Worm (Caenorhabditis elegans) whole organism, mixed stage, embryonic: ENCODE results near the gene B0252.11.

Experiments used
- M03D4.4 ChIP-seq: sonication (generic microtip); optimal IDR thresholded peaks from 2 replicates; lab custom pipeline; 2017; ENCODE audit warnings: mild to moderate bottlenecking, missing genetic modification characterization, missing compliant biosample characterization
- bed-3 ChIP-seq: fragments of 200-800 bp; sonication (Bioruptor generic); optimal IDR thresholded peaks from 3 replicates; lab custom pipeline; 2018; ENCODE audit warnings: mild to moderate bottlenecking, missing genetic modification characterization, moderate library complexity, missing compliant biosample characterization
- blmp-1 ChIP-seq: fragments of 150-350 bp; optimal IDR thresholded peaks from 2 replicates; lab custom pipeline; 2014; ENCODE audit warnings: missing biosample characterization, missing genetic modification characterization
- ceh-39 ChIP-seq: fragments of 150-350 bp; optimal IDR thresholded peaks from 2 replicates; lab custom pipeline; 2014; ENCODE audit warnings: missing biosample characterization, missing genetic modification characterization
- ceh-43 ChIP-seq: fragments of 200-800 bp; sonication (Bioruptor generic); optimal IDR thresholded peaks from 2 replicates; lab custom pipeline; 2018; ENCODE audit warnings: mild to moderate bottlenecking, missing genetic modification characterization, moderate library complexity, missing compliant biosample characterization
- ceh-83 ChIP-seq: fragments of 200-800 bp; sonication (Bioruptor generic); optimal IDR thresholded peaks from 2 replicates; lab custom pipeline; 2018; ENCODE audit warnings: mild to moderate bottlenecking, missing genetic modification characterization, missing compliant biosample characterization
- ces-1 ChIP-seq: fragments of 150-350 bp; optimal IDR thresholded peaks from 2 replicates; lab custom pipeline; 2014; ENCODE audit warnings: missing biosample characterization, missing genetic modification reagents, missing genetic modification characterization
- cnd-1 ChIP-seq: fragments of 200-800 bp; sonication (Bioruptor generic); optimal IDR thresholded peaks from 2 replicates; lab custom pipeline; 2018; ENCODE audit warnings: mild to moderate bottlenecking, missing genetic modification characterization, missing compliant biosample characterization
- drap-1 ChIP-seq: fragments of 200-800 bp; sonication (Bioruptor generic); optimal IDR thresholded peaks from 3 replicates; lab custom pipeline; 2018; ENCODE audit warnings: mild to moderate bottlenecking, missing genetic modification characterization, missing compliant biosample characterization
- elt-1 ChIP-seq: sonication (generic microtip); optimal IDR thresholded peaks from 2 replicates; lab custom pipeline; 2017; ENCODE audit warnings: missing genetic modification characterization, mild to moderate bottlenecking, missing compliant biosample characterization, antibody characterized with exemption, moderate library complexity, borderline replicate concordance; ENCODE audit not compliant: insufficient read depth
- elt-3 ChIP-seq: fragments of 150-350 bp; optimal IDR thresholded peaks from 2 replicates; lab custom pipeline; 2014; ENCODE audit warnings: missing biosample characterization, missing genetic modification characterization
- flh-1 ChIP-seq: fragments of 200-800 bp; sonication (Bioruptor generic); optimal IDR thresholded peaks from 2 replicates; lab custom pipeline; 2018; ENCODE audit warnings: mild to moderate bottlenecking, missing genetic modification characterization, moderate library complexity, missing compliant biosample characterization
- ham-2 ChIP-seq: fragments of 200-800 bp; sonication (Bioruptor generic); optimal IDR thresholded peaks from 2 replicates; lab custom pipeline; 2018; ENCODE audit warnings: mild to moderate bottlenecking, missing genetic modification characterization, missing compliant biosample characterization
- hlh-1 ChIP-seq: fragments of 150-350 bp; optimal IDR thresholded peaks from 2 replicates; lab custom pipeline; 2014; ENCODE audit warnings: missing biosample characterization, missing genetic modification reagents, missing genetic modification characterization
- lin-13 ChIP-seq: fragments of 150-350 bp; optimal IDR thresholded peaks from 2 replicates; lab custom pipeline; 2014; ENCODE audit warnings: missing biosample characterization, missing genetic modification characterization
- lin-32 ChIP-seq: fragments of 200-800 bp; sonication (Bioruptor generic); optimal IDR thresholded peaks from 2 replicates; lab custom pipeline; 2018; ENCODE audit warnings: mild to moderate bottlenecking, missing genetic modification characterization, missing compliant biosample characterization
- lsy-2 ChIP-seq: fragments of 150-350 bp; optimal IDR thresholded peaks from 2 replicates; lab custom pipeline; 2014; ENCODE audit warnings: missing biosample characterization, missing genetic modification characterization
- mab-5 ChIP-seq: fragments of 150-350 bp; optimal IDR thresholded peaks from 2 replicates; lab custom pipeline; 2014; ENCODE audit warnings: missing biosample characterization, missing genetic modification characterization
- mep-1 ChIP-seq: fragments of 150-350 bp; optimal IDR thresholded peaks from 2 replicates; lab custom pipeline; 2017; ENCODE audit warnings: missing biosample characterization, missing genetic modification reagents, missing genetic modification characterization, inconsistent platforms
- mls-2 ChIP-seq: sonication (generic microtip); optimal IDR thresholded peaks from 2 replicates; lab custom pipeline; 2016; ENCODE audit warnings: mild to moderate bottlenecking, missing genetic modification characterization, moderate library complexity, missing compliant biosample characterization
- nhr-12 ChIP-seq: fragments of 150-350 bp; optimal IDR thresholded peaks from 2 replicates; lab custom pipeline; 2014; ENCODE audit warnings: missing biosample characterization, missing genetic modification characterization
- nhr-2 ChIP-seq: fragments of 150-350 bp; optimal IDR thresholded peaks from 2 replicates; lab custom pipeline; 2014; ENCODE audit warnings: missing biosample characterization, missing genetic modification characterization
- nhr-237 ChIP-seq: fragments of 150-350 bp; optimal IDR thresholded peaks from 2 replicates; lab custom pipeline; 2014; ENCODE audit warnings: missing biosample characterization, missing genetic modification characterization
- nhr-28 ChIP-seq: fragments of 150-350 bp; optimal IDR thresholded peaks from 2 replicates; lab custom pipeline; 2014; ENCODE audit warnings: missing biosample characterization, missing genetic modification characterization
- nhr-76 ChIP-seq: sonication (generic microtip); optimal IDR thresholded peaks from 2 replicates; lab custom pipeline; 2017; ENCODE audit warnings: missing biosample characterization, missing genetic modification characterization
- pha-4 ChIP-seq: fragments of 150-350 bp; optimal IDR thresholded peaks from 2 replicates; lab custom pipeline; 2018; ENCODE audit warnings: missing biosample characterization, missing genetic modification reagents, missing genetic modification characterization
- sem-2 ChIP-seq: fragments of 200-800 bp; sonication (Bioruptor generic); optimal IDR thresholded peaks from 2 replicates; lab custom pipeline; 2018; ENCODE audit warnings: mild to moderate bottlenecking, missing genetic modification characterization, missing compliant biosample characterization
- snpc-4 ChIP-seq: fragments of 150-350 bp; optimal IDR thresholded peaks from 2 replicates; lab custom pipeline; 2014; ENCODE audit warnings: missing biosample characterization, missing genetic modification characterization
- sptf-1 ChIP-seq: sonication (generic microtip); optimal IDR thresholded peaks from 2 replicates; lab custom pipeline; 2017; ENCODE audit warnings: mild to moderate bottlenecking, missing genetic modification characterization, moderate library complexity, missing compliant biosample characterization
- tbx-8 ChIP-seq: fragments of 200-800 bp; sonication (Bioruptor generic); optimal IDR thresholded peaks from 2 replicates; lab custom pipeline; 2018; ENCODE audit warnings: mild to moderate bottlenecking, missing genetic modification characterization, moderate library complexity, missing compliant biosample characterization
- unc-120 ChIP-seq: sonication (generic microtip); optimal IDR thresholded peaks from 2 replicates; lab custom pipeline; 2017; ENCODE audit warnings: missing genetic modification characterization, missing compliant biosample characterization; ENCODE audit not compliant: poor library complexity, severe bottlenecking
- unc-39 ChIP-seq: fragments of 150-350 bp; optimal IDR thresholded peaks from 2 replicates; lab custom pipeline; 2014; ENCODE audit warnings: missing biosample characterization, missing genetic modification characterization
- unc-62 ChIP-seq: fragments of 150-350 bp; optimal IDR thresholded peaks from 2 replicates; lab custom pipeline; 2014; ENCODE audit warnings: missing biosample characterization, missing genetic modification reagents, missing genetic modification characterization
- zip-8 ChIP-seq: fragments of 150-350 bp; optimal IDR thresholded peaks from 2 replicates; lab custom pipeline; 2014; ENCODE audit warnings: missing biosample characterization, missing genetic modification characterization
- ztf-11 ChIP-seq: fragments of 150-350 bp; optimal IDR thresholded peaks from 2 replicates; lab custom pipeline; 2014; ENCODE audit warnings: missing biosample characterization, missing genetic modification characterization

The B0252.11 gene

ce11 chrII:6927034-6927433 is 9.4 kb upstream of the B0252.11 start:
- TF ChIP-seq ceh-83 = no peak
- no peak for TF ChIP-seq elt-3 (tag; lab: Kevin White, UChicago)
- no peak for TF ChIP-seq unc-120 (tag; lab: Kevin White, UChicago)
- TF ChIP-seq drap-1 (GFP tag; lab: Kevin White, UChicago) = no peak
- TF ChIP-seq nhr-12 = no peak
- TF ChIP-seq mls-2 (tag; lab: Kevin White, UChicago) = no peak
- TF ChIP-seq ces-1 (GFP tag; lab: Kevin White, UChicago) = no peak
- no peak for TF ChIP-seq pha-4 (tag; lab: Kevin White, UChicago)

- TF ChIP-seq zip-8 (tag; lab: Kevin White, UChicago) = no peak
- no peak for TF ChIP-seq flh-1 (GFP tag; lab: Kevin White, UChicago)
- TF ChIP-seq unc-120 (tag; lab: Kevin White, UChicago) = peak; percentile 77
- no peak for TF ChIP-seq snpc-4 (tag; lab: Kevin White, UChicago)
- TF ChIP-seq nhr-2 (tag; lab: Kevin White, UChicago) = no peak
- no peak for TF ChIP-seq ces-1 (GFP tag; lab: Kevin White, UChicago)
- TF ChIP-seq nhr-237 (tag; lab: Kevin White, UChicago) = peak; percentile 1
These were observed 8.9 kb upstream of the B0252.11 start for ce11 chrII:6926488-6926887.

- no peak for TF ChIP-seq unc-39 (tag; lab: Kevin White, UChicago)
- no peak for TF ChIP-seq mep-1 (tag; lab: Kevin White, UChicago)
- TF ChIP-seq drap-1 (GFP tag; lab: Kevin White, UChicago) = no peak
- no peak for TF ChIP-seq nhr-12
- TF ChIP-seq blmp-1 (tag; lab: Kevin White, UChicago) = no peak
- TF ChIP-seq bed-3 (GFP tag; lab: Kevin White, UChicago) = no peak
- peak; percentile 20 for TF ChIP-seq zip-8 (tag; lab: Kevin White, UChicago)
- no peak for TF ChIP-seq unc-120 (tag; lab: Kevin White, UChicago)
- peak; percentile 27 for TF ChIP-seq lin-13 (tag; lab: Kevin White, UChicago)
- TF ChIP-seq cnd-1 (tag; lab: Kevin White, UChicago) = no peak
- TF ChIP-seq sptf-1 = no peak
- peak; percentile 65 for TF ChIP-seq ham-2 (GFP tag; lab: Kevin White, UChicago)
- no peak for TF ChIP-seq nhr-76 (tag; lab: Kevin White, UChicago)
- no peak for TF ChIP-seq ceh-43
- no peak for TF ChIP-seq nhr-28 (tag; lab: Kevin White, UChicago)
- TF ChIP-seq nhr-2 (tag; lab: Kevin White, UChicago) = peak; percentile 76
- no peak for TF ChIP-seq mab-5
- no peak for TF ChIP-seq sem-2 (GFP tag; lab: Kevin White, UChicago)
- peak; percentile 57 for TF ChIP-seq pha-4 (tag; lab: Kevin White, UChicago)
- no peak for TF ChIP-seq ztf-11
- peak; percentile 62 for TF ChIP-seq ceh-39 (tag; lab: Kevin White, UChicago)
- no peak for TF ChIP-seq hlh-1 (tag; lab: Kevin White, UChicago)
- TF ChIP-seq snpc-4 (tag; lab: Kevin White, UChicago) = no peak
- no peak for TF ChIP-seq elt-3 (tag; lab: Kevin White, UChicago)
- no peak for TF ChIP-seq ces-1 (GFP tag; lab: Kevin White, UChicago)
- no peak for TF ChIP-seq elt-1
- TF ChIP-seq mls-2 (tag; lab: Kevin White, UChicago) = no peak
- TF ChIP-seq lsy-2 (tag; lab: Kevin White, UChicago) = no peak
- no peak for TF ChIP-seq lin-32 (GFP tag; lab: Kevin White, UChicago)
- no peak for TF ChIP-seq M03D4.4
- peak; percentile 27 for TF ChIP-seq unc-62
- TF ChIP-seq ceh-83 = no peak
- no peak for TF ChIP-seq tbx-8
- no peak for TF ChIP-seq nhr-237 (tag; lab: Kevin White, UChicago)
- no peak for TF ChIP-seq flh-1 (GFP tag; lab: Kevin White, UChicago)
These were observed 8.4 kb upstream of the B0252.11 start for ce11 chrII:6926054-6926453.

DNA sequence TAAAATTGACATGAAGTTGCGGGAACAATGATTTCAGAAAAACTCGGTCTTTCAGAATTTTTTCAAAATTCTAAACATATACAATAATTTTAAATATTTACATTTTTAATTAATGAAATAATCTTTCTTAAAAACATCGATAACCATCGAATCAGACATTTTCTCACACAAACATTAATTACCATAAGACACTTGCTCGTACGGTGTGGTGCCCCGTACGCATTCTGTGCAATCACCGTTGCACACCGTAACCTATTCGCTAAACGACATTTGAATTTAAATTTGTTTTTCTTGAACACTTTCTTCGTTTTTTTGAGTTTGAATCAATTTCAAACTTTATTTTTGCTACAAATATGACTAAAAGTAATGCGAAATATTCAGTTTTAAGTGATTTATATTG is 6.2 kb upstream of the B0252.11 start:
- TF ChIP-seq lin-32 (GFP tag; lab: Kevin White, UChicago) (no peak), nhr-28 (tag; lab: Kevin White, UChicago) (no peak), lsy-2 (tag; lab: Kevin White, UChicago) (peak; percentile 40), hlh-1 (tag; lab: Kevin White, UChicago) (no peak), blmp-1 (tag; lab: Kevin White, UChicago) (no peak), elt-3 (tag; lab: Kevin White, UChicago) (no peak), lin-13 (tag; lab: Kevin White, UChicago) (no peak)
